Fruit fly (Drosophila melanogaster): ENCODE data around the gene CG12692.

Gene CG12692

dm6 chrX:4323911-4324368 is 21.8 kb upstream of the CG12692 start (continued):
- TF ChIP-seq CG17568 (GFP tag; optimal IDR thresholded peaks at IDR 0.05) (no peak), h (optimal IDR thresholded peaks at IDR 0.05) (no peak), CrebB (tag; optimal IDR thresholded peaks at IDR 0.05) (no peak), CG3847 (GFP tag; IDR thresholded peaks at IDR 0.05) (0 out of 2 replicates have a peak, but pooled peaks have one; percentile 38), CG11696 (GFP tag; IDR thresholded peaks at IDR 0.05) (0 out of 2 replicates have a peak, but pooled peaks have one; percentile 22), CG2712 (tag; optimal IDR thresholded peaks at IDR 0.05) (peak; percentile 60), CG10462 (GFP tag; optimal IDR thresholded peaks at IDR 0.05) (no peak), sob (GFP tag; IDR thresholded peaks at IDR 0.05) (peak; percentile 43; the same call in 1 of the 2 replicates), sqz (GFP tag; optimal IDR thresholded peaks at IDR 0.05) (peak; percentile 13), Mrtf (GFP tag; IDR thresholded peaks at IDR 0.05) (peak; percentile 21; the same call in 1 of the 3 replicates), Hey (tag; optimal IDR thresholded peaks at IDR 0.05) (no peak), Spps (tag; optimal IDR thresholded peaks at IDR 0.05) (no peak), pzg (GFP tag; optimal IDR thresholded peaks at IDR 0.05) (no peak), CG4730 (GFP tag; IDR thresholded peaks at IDR 0.05) (no peak), bowl (GFP tag; IDR thresholded peaks at IDR 0.05) (no peak), Lpt (GFP tag; optimal IDR thresholded peaks at IDR 0.05) (no peak), MESR4 (GFP tag; optimal IDR thresholded peaks at IDR 0.05) (no peak), Mad (GFP tag; optimal IDR thresholded peaks at IDR 0.05) (no peak), Xbp1 (GFP tag; optimal IDR thresholded peaks at IDR 0.05) (peak; percentile 64), dm (GFP tag; optimal IDR thresholded peaks at IDR 0.05) (no peak), B-H2 (GFP tag; optimal IDR thresholded peaks at IDR 0.05) (peak; percentile 34), CG12104 (GFP tag; optimal IDR thresholded peaks at IDR 0.05) (peak; percentile 33), Ets65A (GFP tag) (peak; percentile 93), HmgZ (tag; optimal IDR thresholded peaks at IDR 0.05) (peak; percentile 4), Atf6 (GFP tag; IDR thresholded peaks at IDR 0.05) (peak; percentile 16; the same call in 1 of the 2 replicates), amos (GFP tag; IDR thresholded peaks at IDR 0.05; ENCODE audit: partially characterized antibody) (no peak), Nf-YB (GFP tag; optimal IDR thresholded peaks at IDR 0.05) (peak; percentile 41), CG2875 (GFP tag; optimal IDR thresholded peaks at IDR 0.05) (no peak), oc (tag; optimal IDR thresholded peaks at IDR 0.05) (no peak), CG34422 (GFP tag; IDR thresholded peaks at IDR 0.05) (peak; percentile 63; the same call in 1 of the 3 replicates), dmrt11E (tag; optimal IDR thresholded peaks at IDR 0.05) (peak; percentile 3), Antp (GFP tag; optimal IDR thresholded peaks at IDR 0.05) (no peak), Neu2 (GFP tag; optimal IDR thresholded peaks at IDR 0.05; ENCODE audit: borderline replicate concordance) (no peak), CG6813 (GFP tag; optimal IDR thresholded peaks at IDR 0.05) (peak; percentile 48), CoRest (tag; optimal IDR thresholded peaks at IDR 0.05) (peak; percentile 68), sd (tag; optimal IDR thresholded peaks at IDR 0.05) (peak; percentile 15), pum (GFP tag; optimal IDR thresholded peaks at IDR 0.05) (peak; percentile 3), Usf (GFP tag; optimal IDR thresholded peaks at IDR 0.05) (peak; percentile 23), disco-r (GFP tag; optimal IDR thresholded peaks at IDR 0.05) (no peak), dati (GFP tag; IDR thresholded peaks at IDR 0.05) (no peak), gsb-n (tag; optimal IDR thresholded peaks at IDR 0.05) (no peak), corto (GFP tag; optimal IDR thresholded peaks at IDR 0.05) (no peak), CG12744 (GFP tag; optimal IDR thresholded peaks at IDR 0.05) (no peak), sima (GFP tag; optimal IDR thresholded peaks at IDR 0.05) (no peak), sens (GFP tag) (peak; percentile 68), Side (GFP tag; optimal IDR thresholded peaks at IDR 0.05) (no peak), Mes4 (GFP tag; optimal IDR thresholded peaks at IDR 0.05) (peak; percentile 15), CG15269 (tag; optimal IDR thresholded peaks at IDR 0.05) (peak; percentile 74), NFAT (GFP tag; IDR thresholded peaks at IDR 0.05) (no peak), Bteb2 (GFP tag; optimal IDR thresholded peaks at IDR 0.05) (peak; percentile 40), bsh (GFP tag; optimal IDR thresholded peaks at IDR 0.05) (peak in 1 of 2 experiments; percentile 54), NK7.1 (GFP tag; optimal IDR thresholded peaks at IDR 0.05) (no peak)
